Fruit fly (Drosophila melanogaster) whole organism, embryonic: ENCODE data around the gene Nf-YC.

Source experiments
- CG10209 ChIP-seq: fragments of 200-800 bp; sonication (Bioruptor generic); optimal IDR thresholded peaks from 3 replicates; lab custom pipeline; 2017; ENCODE audit warnings: missing biosample characterization, mild to moderate bottlenecking, missing genetic modification characterization, missing genetic modification reagents
- CG11695 ChIP-seq: fragments of 200-800 bp; sonication (Bioruptor generic); IDR thresholded peaks from 3 replicates; pipeline ENCODE4 v1.3.6; 2022; ENCODE audit warnings: missing biosample characterization, missing genetic modification characterization
- CG12219 ChIP-seq: fragments of 200-800 bp; sonication (Bioruptor generic); optimal IDR thresholded peaks from 3 replicates; lab custom pipeline; 2018; ENCODE audit warnings: missing biosample characterization, mild to moderate bottlenecking, missing genetic modification characterization
- CG14014 ChIP-seq: fragments of 200-800 bp; sonication (Bioruptor generic); IDR thresholded peaks from 2 replicates; pipeline ENCODE4 v1.3.6; 2022; ENCODE audit warnings: missing biosample characterization, missing genetic modification characterization
- CG14441 ChIP-seq: fragments of 200-800 bp; sonication (Bioruptor generic); IDR thresholded peaks from 2 replicates; pipeline ENCODE4 v1.3.6; 2022; ENCODE audit warnings: missing biosample characterization, missing genetic modification characterization
- CG14965 ChIP-seq: fragments of 200-800 bp; sonication (Bioruptor generic); optimal IDR thresholded peaks from 2 replicates; lab custom pipeline; 2016; ENCODE audit warnings: missing biosample characterization, missing genetic modification characterization, borderline replicate concordance
- CG17328 ChIP-seq: fragments of 200-800 bp; sonication (Bioruptor generic); IDR thresholded peaks from 2 replicates; pipeline ENCODE4 v1.3.6; 2022; ENCODE audit warnings: missing biosample characterization, missing genetic modification characterization
- CG17802 ChIP-seq: fragments of 200-800 bp; sonication (Bioruptor generic); optimal IDR thresholded peaks from 2 replicates; lab custom pipeline; 2018; ENCODE audit warnings: missing biosample characterization, mild to moderate bottlenecking, missing genetic modification characterization, moderate library complexity
- CG17829 ChIP-seq: fragments of 200-800 bp; optimal IDR thresholded peaks from 2 replicates; lab custom pipeline; 2019; ENCODE audit warnings: missing biosample characterization, mild to moderate bottlenecking, missing genetic modification characterization, moderate library complexity
- CG2199 ChIP-seq: fragments of 200-800 bp; sonication (Bioruptor generic); IDR thresholded peaks from 3 replicates; pipeline ENCODE4 v1.3.6; 2022; ENCODE audit warnings: missing biosample characterization, missing genetic modification characterization
- CG31365 ChIP-seq: fragments of 200-800 bp; sonication (Bioruptor generic); optimal IDR thresholded peaks from 2 replicates; lab custom pipeline; 2018; ENCODE audit warnings: missing biosample characterization, mild to moderate bottlenecking, missing genetic modification characterization
- CG4820 ChIP-seq: fragments of 200-800 bp; sonication (Bioruptor generic); optimal IDR thresholded peaks from 3 replicates; lab custom pipeline; 2016; ENCODE audit warnings: missing biosample characterization, missing genetic modification characterization
- CG7839 ChIP-seq: fragments of 200-800 bp; sonication (Bioruptor generic); optimal IDR thresholded peaks from 3 replicates; lab custom pipeline; 2018; ENCODE audit warnings: missing biosample characterization, mild to moderate bottlenecking, missing genetic modification characterization, moderate library complexity
- CG8281 ChIP-seq: fragments of 200-800 bp; sonication (Bioruptor generic); optimal IDR thresholded peaks from 2 replicates; lab custom pipeline; 2018; ENCODE audit warnings: missing biosample characterization, mild to moderate bottlenecking, missing genetic modification characterization, moderate library complexity
- D19A ChIP-seq: fragments of 200-800 bp; optimal IDR thresholded peaks from 3 replicates; lab custom pipeline; 2019; ENCODE audit warnings: missing biosample characterization, mild to moderate bottlenecking, missing genetic modification characterization, moderate library complexity
- Dbx ChIP-seq: fragments of 200-800 bp; sonication (Bioruptor generic); IDR thresholded peaks from 3 replicates; pipeline ENCODE4 v1.3.6; 2022; ENCODE audit warnings: missing biosample characterization, missing genetic modification characterization
- Eip74EF ChIP-seq, 2 experiments: fragments of 200-800 bp in 1 of 2; fragments of >200 bp in 1 of 2; sonication (Bioruptor generic) in 1 of 2; optimal IDR thresholded peaks; 2 replicates each; lab custom pipeline; 2017 to 2019; ENCODE audit warnings: missing biosample characterization in 2 of 2, missing genetic modification characterization in 2 of 2, mild to moderate bottlenecking in 1 of 2, moderate library complexity in 1 of 2
- Fer3 ChIP-seq: fragments of 200-800 bp; sonication (Bioruptor generic); optimal IDR thresholded peaks from 2 replicates; lab custom pipeline; 2018; ENCODE audit warnings: missing biosample characterization, mild to moderate bottlenecking, missing genetic modification characterization, moderate library complexity
- Meics ChIP-seq: fragments of 200-800 bp; sonication (Bioruptor generic); optimal IDR thresholded peaks from 2 replicates; lab custom pipeline; 2017; ENCODE audit warnings: missing biosample characterization, mild to moderate bottlenecking, missing genetic modification characterization
- Oli ChIP-seq: fragments of 200-800 bp; sonication (Bioruptor generic); optimal IDR thresholded peaks from 2 replicates; lab custom pipeline; 2018; ENCODE audit warnings: missing biosample characterization, mild to moderate bottlenecking, missing genetic modification characterization, moderate library complexity
- Ptx1 ChIP-seq: fragments of 200-800 bp; sonication (Bioruptor generic); IDR thresholded peaks from 2 replicates; pipeline ENCODE4 v1.3.6; 2022; ENCODE audit warnings: missing biosample characterization, missing genetic modification characterization
- Rfx ChIP-seq: fragments of 200-800 bp; sonication (Bioruptor generic); IDR thresholded peaks from 2 replicates; pipeline ENCODE4 v1.3.6; 2022; ENCODE audit warnings: missing biosample characterization, missing genetic modification characterization
- Sox102F ChIP-seq: fragments of 200-800 bp; sonication (Bioruptor generic); optimal IDR thresholded peaks from 2 replicates; lab custom pipeline; 2018; ENCODE audit warnings: missing biosample characterization, mild to moderate bottlenecking, missing genetic modification characterization, moderate library complexity
- Trl ChIP-seq, 3 experiments: fragments of >200 bp in 2 of 3; fragments of 200-800 bp in 1 of 3; sonication (Bioruptor generic) in 1 of 3; optimal IDR thresholded peaks; 2 replicates in 1 of 3; 3 replicates in 2 of 3; lab custom pipeline; 2016 to 2017; ENCODE audit warnings: missing biosample characterization in 1 of 3, missing genetic modification characterization in 1 of 3
- Xbp1 ChIP-seq: fragments of 200-800 bp; sonication (Bioruptor generic); optimal IDR thresholded peaks from 3 replicates; lab custom pipeline; 2016; ENCODE audit warnings: missing biosample characterization, mild to moderate bottlenecking, missing genetic modification characterization
- Xrp1 ChIP-seq: fragments of 200-800 bp; sonication (Bioruptor generic); IDR thresholded peaks from 2 replicates; pipeline ENCODE4 v1.3.6; 2022; ENCODE audit warnings: missing biosample characterization, missing genetic modification characterization
- ap ChIP-seq: fragments of 200-800 bp; sonication (Bioruptor generic); IDR thresholded peaks from 2 replicates; pipeline ENCODE4 v1.3.6; 2022; ENCODE audit warnings: missing biosample characterization, missing genetic modification characterization
- bcd ChIP-seq: fragments of 200-800 bp; sonication (Bioruptor generic); optimal IDR thresholded peaks from 2 replicates; lab custom pipeline; 2017; ENCODE audit warnings: missing biosample characterization, mild to moderate bottlenecking, missing genetic modification characterization
- bsh ChIP-seq, 2 experiments: fragments of 200-800 bp; sonication (Bioruptor generic); optimal IDR thresholded peaks; 2 replicates each; lab custom pipeline; 2017 to 2018; ENCODE audit warnings: mild to moderate bottlenecking in 2 of 2, missing biosample characterization in 2 of 2, missing genetic modification characterization in 2 of 2, moderate library complexity in 1 of 2
- corto ChIP-seq: fragments of 200-800 bp; sonication (Bioruptor generic); optimal IDR thresholded peaks from 2 replicates; lab custom pipeline; 2016; ENCODE audit warnings: missing biosample characterization, mild to moderate bottlenecking, missing genetic modification characterization, moderate library complexity
- dmrt11E ChIP-seq: fragments of 200-800 bp; sonication (Bioruptor generic); optimal IDR thresholded peaks from 3 replicates; lab custom pipeline; 2018; ENCODE audit warnings: missing biosample characterization, mild to moderate bottlenecking, missing genetic modification characterization, moderate library complexity
- dmrt99B ChIP-seq: fragments of 200-800 bp; sonication (Bioruptor generic); optimal IDR thresholded peaks from 2 replicates; lab custom pipeline; 2018; ENCODE audit warnings: missing biosample characterization, mild to moderate bottlenecking, missing genetic modification characterization, moderate library complexity
- eve ChIP-seq, 2 experiments: fragments of >200 bp; optimal IDR thresholded peaks; 2 replicates each; lab custom pipeline; 2017; ENCODE audit warnings: missing biosample characterization in 2 of 2, missing genetic modification characterization in 2 of 2
- gem ChIP-seq: fragments of 200-800 bp; sonication (Bioruptor generic); optimal IDR thresholded peaks from 2 replicates; lab custom pipeline; 2019; ENCODE audit warnings: missing biosample characterization, mild to moderate bottlenecking, missing genetic modification characterization, moderate library complexity
- grau ChIP-seq: fragments of 200-800 bp; optimal IDR thresholded peaks from 3 replicates; lab custom pipeline; 2019; ENCODE audit warnings: missing biosample characterization, mild to moderate bottlenecking, missing genetic modification characterization, moderate library complexity
- hkb ChIP-seq, 2 experiments: fragments of 200-800 bp in 1 of 2; fragments of >200 bp in 1 of 2; sonication (Bioruptor generic) in 1 of 2; IDR thresholded peaks in 1 of 2; optimal IDR thresholded peaks in 1 of 2; 2 replicates each; pipeline versions ENCODE4 v1.3.6 to Lab custom; 2017 to 2022; ENCODE audit warnings: missing biosample characterization in 1 of 2, missing genetic modification characterization in 1 of 2
- ind ChIP-seq: fragments of 200-800 bp; sonication (Bioruptor generic); optimal IDR thresholded peaks from 3 replicates; lab custom pipeline; 2016; ENCODE audit warnings: missing biosample characterization, missing genetic modification characterization
- lab ChIP-seq: fragments of 200-800 bp; sonication (Bioruptor generic); optimal IDR thresholded peaks from 3 replicates; lab custom pipeline; 2017; ENCODE audit warnings: missing biosample characterization, missing genetic modification characterization, mild to moderate bottlenecking, moderate library complexity, missing genetic modification reagents
- mam ChIP-seq: fragments of 200-800 bp; sonication (Bioruptor generic); optimal IDR thresholded peaks from 3 replicates; lab custom pipeline; 2016; ENCODE audit warnings: missing biosample characterization, missing genetic modification characterization
- nom ChIP-seq: fragments of 200-800 bp; sonication (Bioruptor generic); optimal IDR thresholded peaks from 2 replicates; lab custom pipeline; 2017; ENCODE audit warnings: missing biosample characterization, missing genetic modification characterization, mild to moderate bottlenecking, moderate library complexity, missing genetic modification reagents
- phol ChIP-seq: fragments of 200-800 bp; sonication (Bioruptor generic); optimal IDR thresholded peaks from 3 replicates; lab custom pipeline; 2018; ENCODE audit warnings: missing biosample characterization, mild to moderate bottlenecking, missing genetic modification characterization, moderate library complexity
- psq ChIP-seq: fragments of 200-800 bp; sonication (Bioruptor generic); optimal IDR thresholded peaks from 2 replicates; lab custom pipeline; 2017; ENCODE audit warnings: missing biosample characterization, missing genetic modification characterization
- run ChIP-seq: fragments of 200-800 bp; sonication (Bioruptor generic); optimal IDR thresholded peaks from 3 replicates; lab custom pipeline; 2018; ENCODE audit warnings: missing biosample characterization, mild to moderate bottlenecking, missing genetic modification characterization
- so ChIP-seq: fragments of 200-800 bp; sonication (Bioruptor generic); IDR thresholded peaks from 3 replicates; pipeline ENCODE4 v1.3.6; 2022; ENCODE audit warnings: missing biosample characterization, missing genetic modification characterization
- tap ChIP-seq: fragments of 200-800 bp; optimal IDR thresholded peaks from 3 replicates; lab custom pipeline; 2019; ENCODE audit warnings: missing biosample characterization, mild to moderate bottlenecking, missing genetic modification characterization, moderate library complexity
- trem ChIP-seq: fragments of 200-800 bp; optimal IDR thresholded peaks from 3 replicates; lab custom pipeline; 2019; ENCODE audit warnings: missing biosample characterization, mild to moderate bottlenecking, missing genetic modification characterization, moderate library complexity
- zen ChIP-seq: fragments of 200-800 bp; sonication (Bioruptor generic); optimal IDR thresholded peaks from 3 replicates; lab custom pipeline; 2018; ENCODE audit warnings: missing biosample characterization, mild to moderate bottlenecking, missing genetic modification characterization, moderate library complexity

Gene Nf-YC

DNA sequence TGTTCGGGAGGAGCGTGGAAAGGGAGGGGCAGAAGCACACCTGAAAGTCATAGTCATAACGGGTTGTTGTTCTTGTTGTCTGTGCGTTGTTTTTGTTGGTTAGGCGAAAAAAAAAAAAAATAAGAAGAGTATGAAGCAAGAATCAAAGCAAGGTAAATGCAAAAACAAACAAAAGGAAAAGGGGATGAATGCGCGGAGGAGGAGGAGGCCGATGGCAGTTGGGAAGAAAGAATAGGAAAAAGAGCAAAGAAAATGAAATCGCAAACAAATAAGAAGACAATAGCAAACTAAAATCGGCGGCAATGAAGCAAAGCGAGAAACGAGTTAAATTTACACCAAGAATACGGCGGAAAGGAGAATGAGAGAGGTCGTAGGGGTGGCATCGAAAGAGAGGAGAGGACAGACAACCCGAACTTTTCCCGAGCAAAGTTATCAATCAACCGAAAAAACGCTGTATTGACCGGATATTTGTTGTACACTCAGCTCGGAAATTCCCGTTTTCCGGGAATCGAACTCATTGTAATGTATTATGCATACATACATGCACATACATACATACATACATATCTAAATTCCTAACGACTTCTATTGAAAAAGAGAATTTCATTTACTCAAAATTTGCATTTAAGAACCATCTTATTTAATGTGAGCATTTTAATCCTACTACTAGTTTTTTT, 39.8 kb upstream of the Nf-YC start (continued):
- TF ChIP-seq gem (peak; percentile 51), CG17829 (tag; lab: Kevin White, UChicago) (peak; percentile 34), ap (GFP tag; lab: Robert Waterston, UW) (no peak), CG11695 (GFP tag; lab: Robert Waterston, UW) (no peak), corto (GFP tag; lab: Kevin White, UChicago) (no peak), D19A (tag; lab: Kevin White, UChicago) (peak; percentile 31), CG14014 (GFP tag; lab: Robert Waterston, UW) (peak; percentile 50; the same call in 1 of the 2 replicates), dmrt99B (tag; lab: Kevin White, UChicago) (peak; percentile 37), CG14441 (GFP tag; lab: Robert Waterston, UW) (0 out of 2 replicates have a peak, but pooled peaks have one; percentile 28), CG14965 (GFP tag; lab: Kevin White, UChicago) (no peak), phol (tag; lab: Kevin White, UChicago) (peak; percentile 53), CG8281 (tag; lab: Kevin White, UChicago) (peak; percentile 6), Eip74EF (GFP tag; optimal IDR thresholded peaks at IDR 0.05; lab: Kevin White, UChicago) (no peak), CG7839 (peak; percentile 20), tap (tag; lab: Kevin White, UChicago) (peak; percentile 23), Trl (optimal IDR thresholded peaks at IDR 0.05; lab: Kevin White, UChicago) (peak; percentile 27 to 69), Trl (GFP tag; optimal IDR thresholded peaks at IDR 0.05; lab: Kevin White, UChicago) (no peak), run (no peak), hkb (optimal IDR thresholded peaks at IDR 0.05; lab: Kevin White, UChicago) (no peak), hkb (GFP tag; IDR thresholded peaks at IDR 0.05; lab: Robert Waterston, UW) (no peak), ind (GFP tag; lab: Kevin White, UChicago) (peak; percentile 35), Oli (tag; lab: Kevin White, UChicago) (peak; percentile 51), Rfx (peak; percentile 68), eve (GFP tag; optimal IDR thresholded peaks at IDR 0.05; lab: Kevin White, UChicago) (peak in 1 of 2 experiments; percentile 70), psq (GFP tag; lab: Kevin White, UChicago) (peak; percentile 13), Fer3 (peak; percentile 24), bsh (GFP tag; optimal IDR thresholded peaks at IDR 0.05; lab: Kevin White, UChicago) (peak in 1 of 2 experiments; percentile 59), CG10209 (GFP tag; lab: Kevin White, UChicago) (peak; percentile 1), dmrt11E (tag; lab: Kevin White, UChicago) (peak; percentile 37), grau (peak; percentile 27), mam (peak; percentile 10), CG4820 (GFP tag; lab: Kevin White, UChicago) (no peak), CG17802 (no peak), Sox102F (GFP tag; lab: Kevin White, UChicago) (peak; percentile 45), trem (tag; lab: Kevin White, UChicago) (no peak), Ptx1 (GFP tag; lab: Robert Waterston, UW) (peak; percentile 57; the same call in 1 of the 2 replicates), zen (tag; lab: Kevin White, UChicago) (peak; percentile 25), bcd (peak; percentile 16), nom (GFP tag; lab: Kevin White, UChicago) (peak; percentile 53), Xbp1 (no peak), CG31365 (no peak), Xrp1 (GFP tag; lab: Robert Waterston, UW) (peak; percentile 36; the same call in 1 of the 2 replicates), Dbx (peak; percentile 29; the same call in 1 of the 3 replicates), CG12219 (GFP tag; lab: Kevin White, UChicago) (peak; percentile 7), CG2199 (GFP tag; lab: Robert Waterston, UW) (0 out of 3 replicates have a peak, but pooled peaks have one; percentile 20), lab (peak; percentile 43), so (no peak), CG17328 (no peak), Meics (GFP tag; lab: Kevin White, UChicago) (peak; percentile 39)
